Worm (Caenorhabditis elegans): ENCODE measurements around the gene T05A8.8.

ce11 chrII:2735192-2735591, 1.3 kb upstream of the T05A8.8 start, which contains the start of gene wdr-31:
- TF ChIP-seq tbx-8 (GFP tag; optimal IDR thresholded peaks at IDR 0.05) (no peak), sptf-1 (tag; optimal IDR thresholded peaks at IDR 0.05) (no peak), ztf-11 (tag; optimal IDR thresholded peaks at IDR 0.05) (no peak), blmp-1 (tag; optimal IDR thresholded peaks at IDR 0.05) (no peak), nhr-237 (tag; optimal IDR thresholded peaks at IDR 0.05) (no peak), mep-1 (tag; optimal IDR thresholded peaks at IDR 0.05) (no peak), unc-62 (GFP tag; optimal IDR thresholded peaks at IDR 0.05) (no peak), unc-39 (tag; optimal IDR thresholded peaks at IDR 0.05) (no peak), snpc-4 (tag; optimal IDR thresholded peaks at IDR 0.05) (no peak), nhr-12 (tag; optimal IDR thresholded peaks at IDR 0.05) (no peak)

All from whole organism, mixed stage, embryonic.